Fruit fly (Drosophila melanogaster) whole organism, prepupa: ENCODE measurements around the gene CG6569.

Experiments
- Blimp-1 ChIP-seq: fragments of 200-800 bp; sonication (Bioruptor generic); optimal IDR thresholded peaks from 3 replicates; lab custom pipeline; 2017; ENCODE audit warnings: missing biosample characterization, missing genetic modification characterization, mild to moderate bottlenecking, moderate library complexity, missing genetic modification reagents
- CG10631 ChIP-seq: fragments of 200-800 bp; sonication (Bioruptor generic); optimal IDR thresholded peaks from 2 replicates; lab custom pipeline; 2016; ENCODE audit warnings: missing biosample characterization, missing genetic modification characterization
- CG10669 ChIP-seq: fragments of 200-800 bp; sonication (Bioruptor generic); optimal IDR thresholded peaks from 3 replicates; lab custom pipeline; 2018; ENCODE audit warnings: missing biosample characterization, mild to moderate bottlenecking, missing genetic modification characterization, moderate library complexity
- CG11902 ChIP-seq: fragments of 200-800 bp; sonication (Bioruptor generic); optimal IDR thresholded peaks from 3 replicates; lab custom pipeline; 2016; ENCODE audit warnings: missing biosample characterization, missing genetic modification characterization
- CG15336 ChIP-seq: fragments of 200-800 bp; sonication (Bioruptor generic); IDR thresholded peaks from 2 replicates; pipeline ENCODE4 v1.3.6; 2022; ENCODE audit warnings: missing biosample characterization, missing genetic modification characterization
- CG1621 ChIP-seq: fragments of 200-800 bp; sonication (Bioruptor generic); optimal IDR thresholded peaks from 3 replicates; lab custom pipeline; 2018; ENCODE audit warnings: missing biosample characterization, mild to moderate bottlenecking, missing genetic modification characterization
- CG16779 ChIP-seq: fragments of 200-800 bp; sonication (Bioruptor generic); optimal IDR thresholded peaks from 3 replicates; lab custom pipeline; 2017; ENCODE audit warnings: missing biosample characterization, mild to moderate bottlenecking, missing genetic modification characterization
- CG3032 ChIP-seq: fragments of 200-800 bp; optimal IDR thresholded peaks from 2 replicates; lab custom pipeline; 2019; ENCODE audit warnings: missing biosample characterization, mild to moderate bottlenecking, missing genetic modification characterization, moderate library complexity
- CG31627 ChIP-seq: fragments of 200-800 bp; sonication (Bioruptor generic); optimal IDR thresholded peaks from 3 replicates; lab custom pipeline; 2016; ENCODE audit warnings: missing biosample characterization, missing genetic modification characterization
- CG32006 ChIP-seq: fragments of 200-800 bp; sonication (Bioruptor generic); optimal IDR thresholded peaks from 3 replicates; lab custom pipeline; 2017; ENCODE audit warnings: missing biosample characterization, mild to moderate bottlenecking, missing genetic modification characterization
- CG3919 ChIP-seq: fragments of 200-800 bp; sonication (Bioruptor generic); optimal IDR thresholded peaks from 3 replicates; lab custom pipeline; 2016; ENCODE audit warnings: missing biosample characterization, missing genetic modification characterization
- CG4318 ChIP-seq: fragments of 200-800 bp; sonication (Bioruptor generic); optimal IDR thresholded peaks from 3 replicates; lab custom pipeline; 2017; ENCODE audit warnings: missing biosample characterization, mild to moderate bottlenecking, missing genetic modification characterization
- CG6163 ChIP-seq: fragments of 200-800 bp; sonication (Bioruptor generic); IDR thresholded peaks from 3 replicates; pipeline ENCODE4 v1.3.6; 2022; ENCODE audit warnings: missing biosample characterization, missing genetic modification characterization
- CG6276 ChIP-seq: fragments of 200-800 bp; sonication (Bioruptor generic); optimal IDR thresholded peaks from 2 replicates; lab custom pipeline; 2017; ENCODE audit warnings: missing biosample characterization, mild to moderate bottlenecking, missing genetic modification characterization
- CG6792 ChIP-seq: fragments of 200-800 bp; sonication (Bioruptor generic); optimal IDR thresholded peaks from 3 replicates; lab custom pipeline; 2016; ENCODE audit warnings: missing biosample characterization, missing genetic modification characterization
- CG6808 ChIP-seq: fragments of 200-800 bp; sonication (Bioruptor generic); optimal IDR thresholded peaks from 3 replicates; lab custom pipeline; 2017; ENCODE audit warnings: missing biosample characterization, missing genetic modification characterization, mild to moderate bottlenecking, moderate library complexity, missing genetic modification reagents
- CG8119 ChIP-seq: fragments of 200-800 bp; sonication (Bioruptor generic); IDR thresholded peaks from 3 replicates; pipeline ENCODE4 v1.3.6; 2022; ENCODE audit warnings: missing biosample characterization, missing genetic modification characterization
- CG8319 ChIP-seq: fragments of 200-800 bp; sonication (Bioruptor generic); optimal IDR thresholded peaks from 3 replicates; lab custom pipeline; 2016; ENCODE audit warnings: missing biosample characterization, missing genetic modification characterization
- CG8632 ChIP-seq: fragments of 200-800 bp; sonication (Bioruptor generic); optimal IDR thresholded peaks from 3 replicates; lab custom pipeline; 2016; ENCODE audit warnings: missing biosample characterization, missing genetic modification characterization
- CG9139 ChIP-seq: fragments of 200-800 bp; sonication (Bioruptor generic); optimal IDR thresholded peaks from 3 replicates; lab custom pipeline; 2017; ENCODE audit warnings: missing biosample characterization, mild to moderate bottlenecking, missing genetic modification characterization
- Eip75B ChIP-seq: fragments of 200-800 bp; sonication (Bioruptor generic); optimal IDR thresholded peaks from 3 replicates; lab custom pipeline; 2016; ENCODE audit warnings: missing biosample characterization, missing genetic modification characterization
- Eip78C ChIP-seq: fragments of 200-800 bp; sonication (Bioruptor generic); peaks from one replicate; lab custom pipeline; 2016; ENCODE audit warnings: missing biosample characterization, missing genetic modification characterization
- Eip93F ChIP-seq: fragments of 200-800 bp; sonication (Bioruptor generic); optimal IDR thresholded peaks from 2 replicates; lab custom pipeline; 2016; ENCODE audit warnings: missing biosample characterization, mild to moderate bottlenecking, missing genetic modification characterization
- Ets21C ChIP-seq: fragments of 200-800 bp; sonication (Bioruptor generic); optimal IDR thresholded peaks from 3 replicates; lab custom pipeline; 2016; ENCODE audit warnings: missing biosample characterization, missing genetic modification characterization
- Ets96B ChIP-seq: fragments of 200-800 bp; optimal IDR thresholded peaks from 2 replicates; lab custom pipeline; 2019; ENCODE audit warnings: missing biosample characterization, mild to moderate bottlenecking, missing genetic modification characterization, moderate library complexity
- Hr38 ChIP-seq: sonication (Bioruptor generic); optimal IDR thresholded peaks from 2 replicates; lab custom pipeline; 2016; ENCODE audit warnings: missing biosample characterization, missing genetic modification characterization
- Hr39 ChIP-seq: fragments of 200-800 bp; sonication (Bioruptor generic); optimal IDR thresholded peaks from 2 replicates; lab custom pipeline; 2016; ENCODE audit warnings: missing biosample characterization, missing genetic modification characterization
- Hr4 ChIP-seq: fragments of 200-800 bp; sonication (Bioruptor generic); optimal IDR thresholded peaks from 3 replicates; lab custom pipeline; 2016; ENCODE audit warnings: missing biosample characterization, missing genetic modification characterization
- Met ChIP-seq: fragments of 200-800 bp; sonication (Bioruptor generic); optimal IDR thresholded peaks from 3 replicates; lab custom pipeline; 2016; ENCODE audit warnings: missing biosample characterization, missing genetic modification characterization
- Smox ChIP-seq: fragments of 200-800 bp; sonication (Bioruptor generic); optimal IDR thresholded peaks from 3 replicates; lab custom pipeline; 2016; ENCODE audit warnings: missing biosample characterization, missing genetic modification characterization
- Sox102F ChIP-seq: fragments of 200-800 bp; sonication (Bioruptor generic); optimal IDR thresholded peaks from 2 replicates; lab custom pipeline; 2016; ENCODE audit warnings: missing biosample characterization, mild to moderate bottlenecking, missing genetic modification characterization
- Sox14 ChIP-seq: fragments of 200-800 bp; sonication (Bioruptor generic); optimal IDR thresholded peaks from 3 replicates; lab custom pipeline; 2016; ENCODE audit warnings: missing biosample characterization, missing genetic modification characterization
- achi ChIP-seq: fragments of 200-800 bp; sonication (Bioruptor generic); optimal IDR thresholded peaks from 3 replicates; lab custom pipeline; 2016; ENCODE audit warnings: missing biosample characterization, missing genetic modification characterization
- acj6 ChIP-seq: fragments of 200-800 bp; sonication (Bioruptor generic); optimal IDR thresholded peaks from 3 replicates; lab custom pipeline; 2016; ENCODE audit warnings: missing biosample characterization, missing genetic modification characterization
- cyc ChIP-seq: fragments of 200-800 bp; sonication (Bioruptor generic); optimal IDR thresholded peaks from 3 replicates; lab custom pipeline; 2016; ENCODE audit warnings: missing biosample characterization, missing genetic modification characterization
- eg ChIP-seq: fragments of 200-800 bp; sonication (Bioruptor generic); IDR thresholded peaks from 3 replicates; pipeline ENCODE4 v1.3.6; 2022; ENCODE audit warnings: missing biosample characterization, missing genetic modification characterization
- esn ChIP-seq: fragments of 200-800 bp; sonication (Bioruptor generic); optimal IDR thresholded peaks from 2 replicates; lab custom pipeline; 2016; ENCODE audit warnings: missing biosample characterization, mild to moderate bottlenecking, missing genetic modification characterization, moderate library complexity
- fd59A ChIP-seq: fragments of 200-800 bp; sonication (Bioruptor generic); optimal IDR thresholded peaks from 2 replicates; lab custom pipeline; 2017; ENCODE audit warnings: missing biosample characterization, mild to moderate bottlenecking, missing genetic modification characterization, missing genetic modification reagents
- fd85E ChIP-seq: fragments of 200-800 bp; sonication (Bioruptor generic); optimal IDR thresholded peaks from 3 replicates; lab custom pipeline; 2016; ENCODE audit warnings: missing biosample characterization, missing genetic modification characterization
- fkh ChIP-seq: fragments of 200-800 bp; sonication (Bioruptor generic); optimal IDR thresholded peaks from 3 replicates; lab custom pipeline; 2017; ENCODE audit warnings: missing biosample characterization, mild to moderate bottlenecking, missing genetic modification characterization, moderate library complexity
- lz ChIP-seq: fragments of 200-800 bp; sonication (Bioruptor generic); optimal IDR thresholded peaks from 3 replicates; lab custom pipeline; 2016; ENCODE audit warnings: missing biosample characterization, missing genetic modification characterization
- salr ChIP-seq, 2 experiments: fragments of 200-800 bp; sonication (Bioruptor generic); optimal IDR thresholded peaks; 3 replicates each; lab custom pipeline; 2016 to 2018; ENCODE audit warnings: missing biosample characterization in 2 of 2, missing genetic modification characterization in 2 of 2, mild to moderate bottlenecking in 1 of 2
- svp ChIP-seq: fragments of 200-800 bp; sonication (Bioruptor generic); peaks from one replicate; lab custom pipeline; 2016; ENCODE audit warnings: missing biosample characterization, missing genetic modification characterization
- topi ChIP-seq: fragments of 200-800 bp; sonication (Bioruptor generic); optimal IDR thresholded peaks from 3 replicates; lab custom pipeline; 2016; ENCODE audit warnings: missing biosample characterization, missing genetic modification characterization
- vri ChIP-seq: fragments of 200-800 bp; sonication (Bioruptor generic); optimal IDR thresholded peaks from 3 replicates; lab custom pipeline; 2016; ENCODE audit warnings: missing biosample characterization, mild to moderate bottlenecking, missing genetic modification characterization

The CG6569 gene

DNA sequence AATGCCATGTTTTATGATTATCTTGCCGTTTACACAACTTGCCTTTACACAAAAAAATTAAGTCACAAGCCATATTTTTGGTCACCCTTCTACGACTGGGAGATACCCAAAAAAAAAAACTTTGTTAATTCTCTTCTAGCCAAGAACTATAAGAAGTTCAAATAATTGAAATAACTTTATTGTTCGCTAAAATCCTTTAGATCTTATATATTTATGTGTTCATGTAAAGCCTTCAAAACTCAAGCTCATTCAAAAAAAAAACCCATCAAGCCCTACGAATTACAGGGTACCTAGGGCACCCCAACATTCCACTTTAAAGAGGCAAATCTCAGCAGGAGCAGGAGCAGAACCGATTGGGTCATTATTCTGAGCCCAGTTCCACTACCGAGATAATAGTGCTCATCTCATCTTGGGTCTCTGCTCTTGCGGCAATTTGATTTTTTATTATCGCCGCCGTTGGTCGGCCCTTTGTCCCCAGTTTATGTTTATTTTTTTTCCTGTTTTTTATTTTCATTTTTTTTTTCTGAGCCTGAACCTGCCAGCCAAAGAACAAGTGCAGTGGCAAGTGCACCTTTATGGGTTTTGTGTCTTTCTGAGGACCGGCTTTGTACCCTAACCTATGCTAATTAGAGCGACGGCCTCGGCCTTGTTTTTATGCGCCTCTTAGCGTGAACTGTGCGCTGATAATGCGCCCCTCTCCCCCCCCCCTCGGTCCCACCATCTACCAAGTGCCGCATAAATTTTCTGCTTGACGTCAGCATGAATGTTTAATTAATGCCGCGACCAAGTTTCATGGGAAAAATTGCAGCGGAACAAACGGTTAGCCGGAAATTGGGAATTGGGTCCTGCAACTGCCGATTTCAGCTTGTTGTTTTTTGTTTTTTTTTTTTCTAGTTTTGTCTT lies 26.0 kb downstream of the CG6569 start (continued):
- no peak for TF ChIP-seq CG16779 (tag; lab: Kevin White, UChicago)
- no peak for TF ChIP-seq Ets21C (GFP tag; lab: Kevin White, UChicago)
- no peak for TF ChIP-seq eg (GFP tag; lab: Robert Waterston, UW)
- no peak for TF ChIP-seq CG8119 (GFP tag; lab: Robert Waterston, UW)
- peak; percentile 33 for TF ChIP-seq cyc (GFP tag; lab: Kevin White, UChicago)
- no peak for TF ChIP-seq fkh (GFP tag; lab: Kevin White, UChicago)
- TF ChIP-seq Smox (GFP tag; lab: Kevin White, UChicago), result peak; percentile 13
- TF ChIP-seq CG6808 (GFP tag; lab: Kevin White, UChicago), result peak; percentile 44
- TF ChIP-seq Sox14, result peak; percentile 1
- no peak for TF ChIP-seq CG11902 (GFP tag; lab: Kevin White, UChicago)
- TF ChIP-seq CG8319 (GFP tag; lab: Kevin White, UChicago), result no peak
- TF ChIP-seq CG32006 (GFP tag; lab: Kevin White, UChicago), result no peak
- peak; percentile 3 for TF ChIP-seq CG9139 (GFP tag; lab: Kevin White, UChicago)
- peak; percentile 17; the same call in 1 of the 3 replicates for TF ChIP-seq CG6163 (GFP tag; lab: Robert Waterston, UW)
- peak; percentile 19 for TF ChIP-seq Hr39
- TF ChIP-seq CG3032 (tag; lab: Kevin White, UChicago), result no peak
- TF ChIP-seq Eip78C, result peak; percentile 70
- TF ChIP-seq topi (GFP tag; lab: Kevin White, UChicago), result peak; percentile 32
- no peak for TF ChIP-seq fd59A (GFP tag; lab: Kevin White, UChicago)
- TF ChIP-seq acj6 (GFP tag; lab: Kevin White, UChicago), result peak; percentile 42
- no peak for TF ChIP-seq fd85E (GFP tag; lab: Kevin White, UChicago)
- TF ChIP-seq Eip93F (GFP tag; lab: Kevin White, UChicago), result no peak
- no peak for TF ChIP-seq salr (GFP tag; optimal IDR thresholded peaks at IDR 0.05; lab: Kevin White, UChicago)

DNA sequence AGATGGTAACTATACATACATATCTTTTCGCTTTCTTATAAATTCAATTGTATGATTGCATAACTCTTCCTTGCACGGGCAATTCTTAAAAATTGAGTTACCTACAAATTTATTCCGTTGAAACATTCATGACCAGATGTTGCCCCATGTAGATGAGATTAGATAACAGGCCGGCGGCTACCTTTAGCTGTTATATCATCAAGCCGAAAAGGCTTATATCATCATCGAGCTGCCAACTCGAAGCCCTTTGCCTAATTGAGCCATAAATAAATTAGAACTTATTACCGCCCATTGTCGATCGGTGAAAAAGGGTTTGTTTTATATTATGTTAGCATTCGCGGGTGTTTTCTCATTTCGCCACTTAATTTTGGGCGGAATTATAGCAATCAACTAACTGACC lies 27.3 kb downstream of the CG6569 start:
- TF ChIP-seq CG10631 (GFP tag; lab: Kevin White, UChicago) (no peak), topi (GFP tag; lab: Kevin White, UChicago) (no peak), Ets96B (tag; lab: Kevin White, UChicago) (no peak), CG4318 (GFP tag; lab: Kevin White, UChicago) (no peak), Hr38 (GFP tag; lab: Kevin White, UChicago) (no peak), vri (GFP tag; lab: Kevin White, UChicago) (peak; percentile 49), Eip78C (peak; percentile 17), CG31627 (GFP tag; lab: Kevin White, UChicago) (no peak), Smox (GFP tag; lab: Kevin White, UChicago) (no peak), Ets21C (GFP tag; lab: Kevin White, UChicago) (no peak), CG3919 (no peak), lz (no peak), Eip75B (GFP tag; lab: Kevin White, UChicago) (no peak), CG6792 (no peak), CG9139 (GFP tag; lab: Kevin White, UChicago) (no peak), CG15336 (no peak), Eip93F (GFP tag; lab: Kevin White, UChicago) (no peak)

DNA sequence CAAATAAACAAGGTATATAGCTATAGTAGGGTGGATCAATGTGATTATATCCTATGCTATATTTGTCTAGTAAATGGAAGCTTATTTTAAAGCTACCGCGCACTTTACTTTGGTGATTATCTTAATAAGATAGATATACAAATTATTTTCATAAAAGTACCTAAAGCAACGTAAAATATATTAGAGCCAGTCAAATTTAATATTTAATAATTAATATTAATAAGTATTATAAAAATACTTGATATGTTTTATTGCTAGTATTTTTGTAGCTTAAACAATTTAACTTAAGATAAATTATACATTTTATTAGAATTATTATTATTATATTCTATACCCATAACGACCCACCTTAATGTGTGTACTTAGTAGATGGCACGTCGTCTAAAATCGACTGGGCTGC lies 28.1 kb downstream of the CG6569 start:
- TF ChIP-seq CG6792 (peak; percentile 12), CG8119 (GFP tag; lab: Robert Waterston, UW) (peak; percentile 80; the same call in 2 of the 3 replicates), svp (GFP tag; lab: Kevin White, UChicago) (peak; percentile 57), Hr38 (GFP tag; lab: Kevin White, UChicago) (no peak), CG6276 (GFP tag; lab: Kevin White, UChicago) (peak; percentile 88), acj6 (GFP tag; lab: Kevin White, UChicago) (peak; percentile 72), CG1621 (tag; lab: Kevin White, UChicago) (peak; percentile 10), Smox (GFP tag; lab: Kevin White, UChicago) (peak; percentile 41), Met (GFP tag; lab: Kevin White, UChicago) (peak; percentile 24), fd85E (GFP tag; lab: Kevin White, UChicago) (no peak), Sox102F (GFP tag; lab: Kevin White, UChicago) (no peak), CG8632 (GFP tag; lab: Kevin White, UChicago) (peak; percentile 87), CG6808 (GFP tag; lab: Kevin White, UChicago) (peak; percentile 79), fkh (GFP tag; lab: Kevin White, UChicago) (no peak), Hr4 (GFP tag; lab: Kevin White, UChicago) (peak; percentile 21), esn (peak; percentile 64), achi (peak; percentile 82), vri (GFP tag; lab: Kevin White, UChicago) (no peak), Blimp-1 (GFP tag; lab: Kevin White, UChicago) (peak; percentile 12), eg (GFP tag; lab: Robert Waterston, UW) (0 out of 3 replicates have a peak, but pooled peaks have one; percentile 50), CG10669 (GFP tag; lab: Kevin White, UChicago) (peak; percentile 74), CG15336 (peak; percentile 79)
